Fruit fly (Drosophila melanogaster) Kc167 (cell line): ENCODE results near the gene Bicra.

Experiments
- Myc ChIP-seq: fragments of >200 bp; optimal IDR thresholded peaks from 2 replicates; lab custom pipeline; 2017; ENCODE audit warnings: missing external identifiers
- Sin3A ChIP-seq: fragments of >200 bp; optimal IDR thresholded peaks from 2 replicates; lab custom pipeline; 2018; ENCODE audit warnings: missing external identifiers
- h ChIP-seq: fragments of >200 bp; optimal IDR thresholded peaks from 3 replicates; lab custom pipeline; 2018; ENCODE audit warnings: missing external identifiers
- insv ChIP-seq: fragments of >200 bp; optimal IDR thresholded peaks from 3 replicates; lab custom pipeline; 2018; ENCODE audit warnings: missing external identifiers
- psq ChIP-seq: fragments of >200 bp; optimal IDR thresholded peaks from 2 replicates; lab custom pipeline; 2017; ENCODE audit warnings: missing external identifiers
- ttk ChIP-seq: sonication (Bioruptor generic); optimal IDR thresholded peaks from 2 replicates; lab custom pipeline; 2017; ENCODE audit warnings: missing external identifiers

dm6 chr3R:29027122-29027521, 35.7 kb upstream of the Bicra start, which contains the start of the genes eIF4E6 and CG1951:
- no peak for TF ChIP-seq Myc
- TF ChIP-seq psq (lab: Kevin White, UChicago): no peak
- no peak for TF ChIP-seq insv (lab: Kevin White, UChicago)
- TF ChIP-seq Sin3A: no peak
- no peak for TF ChIP-seq h (lab: Kevin White, UChicago)
- no peak for TF ChIP-seq ttk (lab: Kevin White, UChicago)
